Fruit fly (Drosophila melanogaster) whole organism, pupa: ENCODE measurements around the gene Pus10.

Experiments
- CG10348 ChIP-seq: fragments of 200-800 bp; sonication (Bioruptor generic); IDR thresholded peaks from 2 replicates; pipeline ENCODE4 v1.3.6; 2022; ENCODE audit warnings: missing biosample characterization, missing genetic modification characterization
- CG12605 ChIP-seq: fragments of 200-800 bp; sonication (Bioruptor generic); IDR thresholded peaks from 2 replicates; pipeline ENCODE4 v1.3.6; 2022; ENCODE audit warnings: missing biosample characterization, missing genetic modification characterization
- CG13204 ChIP-seq: fragments of 200-800 bp; sonication (Bioruptor generic); optimal IDR thresholded peaks from 2 replicates; lab custom pipeline; 2018; ENCODE audit warnings: missing biosample characterization, mild to moderate bottlenecking, missing genetic modification characterization, moderate library complexity
- CG14655 ChIP-seq: fragments of 200-800 bp; sonication (Bioruptor generic); optimal IDR thresholded peaks from 3 replicates; lab custom pipeline; 2017; ENCODE audit warnings: mild to moderate bottlenecking, missing biosample characterization, missing genetic modification reagents, missing genetic modification characterization
- CG15710 ChIP-seq: fragments of 200-800 bp; sonication (Bioruptor generic); optimal IDR thresholded peaks from 2 replicates; lab custom pipeline; 2018; ENCODE audit warnings: missing biosample characterization, mild to moderate bottlenecking, missing genetic modification characterization, moderate library complexity
- CG17806 ChIP-seq: fragments of 200-800 bp; sonication (Bioruptor generic); optimal IDR thresholded peaks from 2 replicates; lab custom pipeline; 2018; ENCODE audit warnings: missing biosample characterization, mild to moderate bottlenecking, missing genetic modification characterization, moderate library complexity
- CG32121 ChIP-seq: fragments of 200-800 bp; sonication (Bioruptor generic); IDR thresholded peaks from 2 replicates; pipeline ENCODE4 v1.3.6; 2022; ENCODE audit warnings: missing biosample characterization, missing genetic modification characterization
- CG34367 ChIP-seq: fragments of 200-800 bp; sonication (Bioruptor generic); optimal IDR thresholded peaks from 2 replicates; lab custom pipeline; 2018; ENCODE audit warnings: missing biosample characterization, mild to moderate bottlenecking, missing genetic modification characterization
- CG4496 ChIP-seq: fragments of 200-800 bp; sonication (Bioruptor generic); IDR thresholded peaks from 3 replicates; pipeline ENCODE4 v1.3.6; 2022; ENCODE audit warnings: missing biosample characterization, missing genetic modification characterization
- CG8159 ChIP-seq: fragments of 200-800 bp; sonication (Bioruptor generic); optimal IDR thresholded peaks from 3 replicates; lab custom pipeline; 2018; ENCODE audit warnings: missing biosample characterization, mild to moderate bottlenecking, missing genetic modification characterization, moderate library complexity
- CG8301 ChIP-seq: fragments of 200-800 bp; sonication (Bioruptor generic); optimal IDR thresholded peaks from 2 replicates; lab custom pipeline; 2018; ENCODE audit warnings: missing biosample characterization, mild to moderate bottlenecking, missing genetic modification characterization
- CG9948 ChIP-seq: fragments of 200-800 bp; sonication (Bioruptor generic); optimal IDR thresholded peaks from 2 replicates; lab custom pipeline; 2018; ENCODE audit warnings: missing biosample characterization, mild to moderate bottlenecking, missing genetic modification characterization, moderate library complexity
- D1 ChIP-seq: fragments of 200-800 bp; sonication (Bioruptor generic); optimal IDR thresholded peaks from 2 replicates; lab custom pipeline; 2018; ENCODE audit warnings: missing biosample characterization, mild to moderate bottlenecking, missing genetic modification characterization, moderate library complexity
- EcR ChIP-seq: fragments of 200-800 bp; sonication (Bioruptor generic); optimal IDR thresholded peaks from 3 replicates; lab custom pipeline; 2019; ENCODE audit warnings: missing biosample characterization, missing genetic modification characterization, mild to moderate bottlenecking, moderate library complexity, missing genetic modification reagents
- Ets98B ChIP-seq: fragments of 200-800 bp; sonication (Bioruptor generic); IDR thresholded peaks from 2 replicates; pipeline ENCODE4 v1.3.6; 2022; ENCODE audit warnings: missing biosample characterization, missing genetic modification characterization
- Pif1A ChIP-seq: fragments of 200-800 bp; sonication (Bioruptor generic); optimal IDR thresholded peaks from 3 replicates; lab custom pipeline; 2016; ENCODE audit warnings: missing biosample characterization, missing genetic modification characterization
- Pif1B ChIP-seq: fragments of 200-800 bp; sonication (Bioruptor generic); optimal IDR thresholded peaks from 3 replicates; lab custom pipeline; 2016; ENCODE audit warnings: missing biosample characterization, missing genetic modification characterization
- Snoo ChIP-seq: fragments of 200-800 bp; sonication (Bioruptor generic); optimal IDR thresholded peaks from 3 replicates; lab custom pipeline; 2017; ENCODE audit warnings: missing biosample characterization, mild to moderate bottlenecking, missing genetic modification characterization, inconsistent platforms
- fd96Ca ChIP-seq: fragments of 200-800 bp; sonication (Bioruptor generic); IDR thresholded peaks from 3 replicates; pipeline ENCODE4 v1.3.6; 2022; ENCODE audit warnings: missing biosample characterization, missing genetic modification characterization
- gl ChIP-seq: fragments of 200-800 bp; sonication (Bioruptor generic); optimal IDR thresholded peaks from 2 replicates; lab custom pipeline; 2018; ENCODE audit warnings: missing biosample characterization, mild to moderate bottlenecking, missing genetic modification characterization
- rn ChIP-seq: fragments of 200-800 bp; sonication (Bioruptor generic); IDR thresholded peaks from 2 replicates; pipeline ENCODE4 v1.3.6; 2022; ENCODE audit warnings: missing biosample characterization, missing genetic modification characterization

The Pus10 gene

DNA sequence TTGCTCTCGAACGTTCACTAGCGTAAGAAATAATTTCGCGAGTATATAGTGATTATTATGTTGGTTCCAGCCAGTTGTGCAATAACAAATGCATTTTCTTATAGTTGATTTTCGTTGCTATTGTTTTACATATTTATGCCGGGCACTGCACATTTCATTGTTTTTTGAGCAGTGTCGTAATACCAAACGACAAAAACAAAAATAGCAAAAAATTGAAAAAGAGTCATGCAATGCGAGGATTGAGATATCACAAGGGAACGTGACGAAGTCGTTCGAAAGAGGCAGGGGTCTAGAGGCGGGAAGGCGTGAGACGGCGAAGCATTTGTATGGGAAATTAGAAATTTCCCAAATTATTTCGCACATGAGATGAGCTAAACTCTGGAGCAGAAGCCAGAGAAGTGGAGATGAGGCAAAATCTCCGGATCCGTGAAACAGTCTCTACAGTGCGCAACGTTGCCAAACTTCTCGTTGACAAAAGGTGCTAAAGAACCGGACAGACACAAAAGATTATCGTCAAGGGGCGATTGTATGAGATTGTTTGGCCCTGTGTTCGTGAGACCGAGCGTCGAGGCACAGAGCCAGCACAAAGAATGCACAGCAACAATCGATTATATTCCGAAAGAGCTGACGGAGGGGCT, 10.3 kb upstream of the Pus10 start:
- peak; percentile 3 for TF ChIP-seq EcR (GFP tag; lab: Kevin White, UChicago)
- TF ChIP-seq D1 (tag; lab: Kevin White, UChicago), result peak; percentile 2
- peak; percentile 14 for TF ChIP-seq CG14655 (GFP tag; lab: Kevin White, UChicago)
- TF ChIP-seq CG17806 (tag; lab: Kevin White, UChicago), result no peak
- peak; percentile 18 for TF ChIP-seq CG8159 (tag; lab: Kevin White, UChicago)
- TF ChIP-seq CG13204 (GFP tag; lab: Kevin White, UChicago), result no peak

DNA sequence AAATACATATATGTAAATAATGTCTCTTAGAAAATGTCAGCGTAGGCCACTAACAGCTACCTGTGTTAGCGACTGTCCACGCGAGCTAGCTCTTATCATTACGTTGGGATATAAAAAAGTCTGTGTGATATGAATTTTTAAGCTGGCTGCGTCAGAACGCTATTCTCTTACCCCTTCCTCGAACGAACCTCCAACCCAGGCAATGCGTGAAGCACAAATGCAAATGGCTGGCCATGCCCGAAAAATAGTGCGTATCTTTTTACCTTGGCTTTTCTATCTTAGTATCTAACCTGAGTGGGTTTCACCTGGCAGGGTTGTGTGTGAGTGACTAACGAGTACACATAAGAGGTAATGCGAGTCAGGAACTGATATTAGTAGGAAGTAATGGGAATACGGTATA, 8.1 kb upstream of the Pus10 start:
- TF ChIP-seq gl (tag; lab: Kevin White, UChicago) (no peak), CG14655 (GFP tag; lab: Kevin White, UChicago) (no peak), CG4496 (GFP tag; lab: Robert Waterston, UW) (no peak), CG32121 (GFP tag; lab: Robert Waterston, UW) (no peak), CG8301 (no peak), CG13204 (GFP tag; lab: Kevin White, UChicago) (no peak), Ets98B (GFP tag; lab: Robert Waterston, UW) (no peak), fd96Ca (no peak), CG12605 (no peak), Pif1B (no peak), Pif1A (GFP tag; lab: Kevin White, UChicago) (no peak), EcR (GFP tag; lab: Kevin White, UChicago) (no peak)

DNA sequence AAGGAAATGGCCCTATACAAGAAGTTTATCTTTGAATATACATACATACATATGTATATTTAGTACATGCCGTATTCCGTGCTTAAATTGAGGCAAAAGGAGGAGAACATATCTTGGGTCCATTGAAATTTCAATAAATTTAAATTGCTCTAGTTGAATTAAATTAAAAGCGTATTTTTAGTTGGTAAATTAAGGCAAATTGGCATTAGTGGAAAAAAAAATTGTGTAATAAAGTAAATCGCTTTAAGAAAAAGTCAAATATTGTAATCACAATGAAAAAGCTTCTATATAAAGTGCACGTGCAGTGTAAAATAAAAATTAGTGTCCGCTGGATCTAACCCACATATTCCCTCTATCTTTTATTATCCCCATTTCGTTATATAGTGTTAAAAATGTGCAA, 7.1 kb upstream of the Pus10 start:
- TF ChIP-seq CG8159 (tag; lab: Kevin White, UChicago), result no peak
- TF ChIP-seq rn (GFP tag; lab: Robert Waterston, UW), result no peak
- TF ChIP-seq gl (tag; lab: Kevin White, UChicago), result no peak
- no peak for TF ChIP-seq CG14655 (GFP tag; lab: Kevin White, UChicago)
- TF ChIP-seq CG4496 (GFP tag; lab: Robert Waterston, UW), result no peak
- no peak for TF ChIP-seq CG8301
- TF ChIP-seq CG9948 (tag; lab: Kevin White, UChicago), result peak; percentile 10
- TF ChIP-seq CG34367 (tag; lab: Kevin White, UChicago), result no peak
- no peak for TF ChIP-seq fd96Ca
- TF ChIP-seq Snoo (tag; lab: Kevin White, UChicago), result no peak
- TF ChIP-seq D1 (tag; lab: Kevin White, UChicago), result peak; percentile 59

DNA sequence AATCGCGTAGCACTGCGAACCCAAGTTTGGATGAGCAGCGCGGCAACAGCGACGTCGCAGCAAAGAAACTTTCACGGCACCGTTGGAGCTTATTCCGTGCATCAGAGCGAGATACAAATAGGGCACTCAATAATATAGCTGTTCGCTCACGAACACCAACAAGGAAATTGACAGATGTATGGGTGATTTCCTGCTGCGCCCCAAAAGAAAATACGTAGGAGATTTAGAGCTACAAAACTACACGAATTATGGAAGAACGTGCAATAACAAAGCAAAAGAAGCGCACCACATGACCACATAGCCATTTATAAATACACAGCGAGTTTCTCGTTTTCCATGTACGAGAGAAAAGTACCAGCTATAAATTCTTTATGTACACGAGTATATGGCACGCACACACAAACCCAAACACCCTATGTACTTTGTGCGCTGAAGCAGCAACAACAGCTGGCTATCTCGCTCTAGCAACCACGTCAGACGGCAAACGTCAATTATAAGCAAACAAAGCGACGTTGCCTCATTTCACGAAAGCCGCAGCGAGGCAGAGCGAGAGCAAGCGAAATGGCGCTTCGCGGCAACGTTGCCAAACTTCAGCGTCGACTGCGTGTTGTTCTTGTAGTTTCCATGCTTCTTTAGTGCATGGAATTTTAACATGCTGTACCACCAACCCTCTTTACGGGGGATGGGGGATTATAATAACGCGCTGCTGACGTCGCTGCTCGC, 6.5 kb upstream of the Pus10 start:
- TF ChIP-seq CG4496 (GFP tag; lab: Robert Waterston, UW) (no peak), EcR (GFP tag; lab: Kevin White, UChicago) (peak; percentile 67), CG14655 (GFP tag; lab: Kevin White, UChicago) (peak; percentile 56), CG8159 (tag; lab: Kevin White, UChicago) (peak; percentile 35), CG8301 (peak; percentile 55), CG13204 (GFP tag; lab: Kevin White, UChicago) (peak; percentile 28), Snoo (tag; lab: Kevin White, UChicago) (peak; percentile 19), CG15710 (tag; lab: Kevin White, UChicago) (peak; percentile 23), CG12605 (no peak), D1 (tag; lab: Kevin White, UChicago) (no peak), Ets98B (GFP tag; lab: Robert Waterston, UW) (no peak), Pif1A (GFP tag; lab: Kevin White, UChicago) (peak; percentile 2), CG32121 (GFP tag; lab: Robert Waterston, UW) (no peak), CG10348 (GFP tag; lab: Robert Waterston, UW) (no peak), rn (GFP tag; lab: Robert Waterston, UW) (no peak), gl (tag; lab: Kevin White, UChicago) (peak; percentile 40), CG34367 (tag; lab: Kevin White, UChicago) (peak; percentile 29), Pif1B (peak; percentile 76)

DNA sequence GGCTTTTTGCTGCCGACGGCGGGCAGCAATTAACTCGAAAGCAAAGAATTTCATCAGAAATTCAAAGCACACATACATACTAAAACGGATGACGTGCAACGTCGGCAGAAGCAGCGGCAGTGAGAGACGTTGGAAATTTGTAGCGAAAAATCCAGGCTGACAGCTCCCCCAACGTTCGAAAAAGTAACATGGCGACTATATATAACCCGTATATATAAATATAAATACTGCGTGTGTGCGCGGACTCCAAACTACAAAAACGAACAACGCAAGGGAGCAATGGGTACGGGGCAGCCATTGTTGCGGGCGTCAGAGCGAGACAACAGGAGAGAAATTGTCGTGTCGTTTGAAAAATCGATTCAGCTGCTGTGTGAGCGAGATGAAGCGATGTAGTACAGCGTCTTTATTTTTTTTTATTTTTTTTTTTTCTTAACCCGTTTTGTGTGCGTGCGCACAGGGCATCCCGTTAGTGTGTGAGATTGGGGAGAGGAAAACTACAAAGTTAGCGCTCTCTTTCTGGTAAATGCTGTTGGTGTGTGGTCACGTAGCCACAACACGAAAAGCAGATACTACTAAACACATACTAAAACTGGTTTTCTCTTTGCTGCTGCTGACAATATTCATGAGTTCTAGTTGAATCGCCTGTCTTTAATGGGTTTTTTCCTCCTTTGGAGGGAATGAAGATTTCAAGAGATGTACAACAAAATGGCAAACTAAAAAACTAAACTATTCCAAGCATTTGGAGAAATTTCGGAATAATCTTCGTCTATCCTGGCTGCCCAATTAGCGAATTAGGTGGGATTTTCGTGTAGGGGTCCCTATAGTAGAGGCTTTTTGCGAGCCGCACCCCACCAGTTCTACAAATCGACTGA, 5.7 kb upstream of the Pus10 start:
- TF ChIP-seq CG10348 (GFP tag; lab: Robert Waterston, UW) (no peak), CG8301 (peak; percentile 73), CG13204 (GFP tag; lab: Kevin White, UChicago) (peak; percentile 85), Snoo (tag; lab: Kevin White, UChicago) (peak; percentile 77), Pif1B (peak; percentile 92), CG8159 (tag; lab: Kevin White, UChicago) (peak; percentile 72), Pif1A (GFP tag; lab: Kevin White, UChicago) (peak; percentile 89), rn (GFP tag; lab: Robert Waterston, UW) (no peak), CG14655 (GFP tag; lab: Kevin White, UChicago) (peak; percentile 88), D1 (tag; lab: Kevin White, UChicago) (peak; percentile 4), gl (tag; lab: Kevin White, UChicago) (peak; percentile 94), Ets98B (GFP tag; lab: Robert Waterston, UW) (no peak), CG9948 (tag; lab: Kevin White, UChicago) (peak; percentile 64), fd96Ca (no peak), CG32121 (GFP tag; lab: Robert Waterston, UW) (no peak), CG34367 (tag; lab: Kevin White, UChicago) (peak; percentile 77), CG12605 (no peak), CG17806 (tag; lab: Kevin White, UChicago) (peak; percentile 62), CG4496 (GFP tag; lab: Robert Waterston, UW) (no peak), EcR (GFP tag; lab: Kevin White, UChicago) (peak; percentile 69), CG15710 (tag; lab: Kevin White, UChicago) (peak; percentile 90)
